Worm (Caenorhabditis elegans): ENCODE measurements around the gene F16G10.2.
A peak's percentile ranks its signal among the peaks of the same experiment; 100 is the strongest.

Gene F16G10.2

DNA sequence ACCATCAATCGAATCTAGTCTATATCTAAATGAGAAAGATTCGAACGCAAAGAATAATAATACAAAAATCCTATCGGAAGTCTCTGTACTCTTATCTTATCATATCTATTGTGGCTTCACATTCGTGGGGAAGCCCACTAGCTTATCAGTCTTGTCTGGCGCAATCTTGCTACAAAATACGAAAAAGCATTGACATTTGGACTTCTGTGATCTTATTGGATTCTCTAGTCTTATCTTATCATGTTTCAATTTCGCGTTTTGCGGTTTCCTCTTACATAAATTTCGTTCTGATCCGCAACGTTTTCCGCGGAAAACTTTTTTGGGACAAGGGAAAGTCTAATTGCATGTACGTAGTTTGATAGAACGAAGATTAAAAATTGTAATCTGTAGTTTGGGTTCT is 24.7 kb downstream of the F16G10.2 start:
- TF ChIP-seq nhr-21 (tag; optimal IDR thresholded peaks at IDR 0.05) (peak; percentile 77), dmd-4 (tag; optimal IDR thresholded peaks at IDR 0.05) (no peak), gmeb-1 (tag; optimal IDR thresholded peaks at IDR 0.05) (no peak), nhr-6 (tag; optimal IDR thresholded peaks at IDR 0.05) (no peak)

DNA sequence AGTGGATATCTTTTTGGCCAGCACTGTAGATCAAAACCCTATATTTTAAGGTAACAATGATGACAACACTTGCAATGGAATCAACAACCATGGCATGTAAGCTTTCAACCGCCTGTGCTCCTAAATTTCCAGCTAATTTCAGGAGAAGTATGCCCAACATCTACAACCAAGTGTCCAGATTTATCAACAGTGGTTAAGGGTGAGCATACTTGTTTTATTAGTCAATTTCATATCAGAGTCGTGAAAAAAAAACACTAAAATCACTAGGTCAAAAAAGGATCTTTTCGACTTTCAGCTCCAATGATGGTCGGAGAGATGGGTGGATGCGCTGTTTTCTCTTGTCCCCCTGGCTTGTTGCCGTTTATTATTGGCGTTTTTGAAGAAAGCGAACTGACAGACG is 28.9 kb downstream of the F16G10.2 start, which contains the start of gene F16G10.1:
Gene F16G10.1, plus strand, starts transcription at position 301 of the 400 bp plus-strand sequence.
- no peak for TF ChIP-seq nhr-10 (tag; optimal IDR thresholded peaks at IDR 0.05)
- TF ChIP-seq ztf-11 (tag; optimal IDR thresholded peaks at IDR 0.05): no peak
- no peak for TF ChIP-seq mdl-1 (tag; optimal IDR thresholded peaks at IDR 0.05)
- no peak for TF ChIP-seq Y55F3AM.14 (GFP tag; optimal IDR thresholded peaks at IDR 0.05)

ce11 chrII:2411093-2411492 is 36.0 kb downstream of the F16G10.2 start:
- TF ChIP-seq lin-11 (tag; optimal IDR thresholded peaks at IDR 0.05): no peak
- no peak for TF ChIP-seq lin-13 (GFP tag; optimal IDR thresholded peaks at IDR 0.05)
- TF ChIP-seq unc-62 (GFP tag; optimal IDR thresholded peaks at IDR 0.05): no peak
- no peak for TF ChIP-seq mdl-1 (tag; optimal IDR thresholded peaks at IDR 0.05)
- no peak for TF ChIP-seq ceh-16 (tag; optimal IDR thresholded peaks at IDR 0.05)
- TF ChIP-seq lsy-2 (tag; optimal IDR thresholded peaks at IDR 0.05): no peak
- TF ChIP-seq nhr-12 (tag; optimal IDR thresholded peaks at IDR 0.05): no peak
- TF ChIP-seq lin-39 (tag; optimal IDR thresholded peaks at IDR 0.05): no peak
- TF ChIP-seq R02D3.7 (tag; optimal IDR thresholded peaks at IDR 0.05): no peak
- TF ChIP-seq nhr-21 (tag; optimal IDR thresholded peaks at IDR 0.05): no peak
- no peak for TF ChIP-seq sma-9 (GFP tag; optimal IDR thresholded peaks at IDR 0.05)
- TF ChIP-seq sma-9 (tag; optimal IDR thresholded peaks at IDR 0.05): no peak
- no peak for TF ChIP-seq egl-27 (tag; optimal IDR thresholded peaks at IDR 0.05)
- TF ChIP-seq nhr-129 (tag; optimal IDR thresholded peaks at IDR 0.05): no peak

DNA sequence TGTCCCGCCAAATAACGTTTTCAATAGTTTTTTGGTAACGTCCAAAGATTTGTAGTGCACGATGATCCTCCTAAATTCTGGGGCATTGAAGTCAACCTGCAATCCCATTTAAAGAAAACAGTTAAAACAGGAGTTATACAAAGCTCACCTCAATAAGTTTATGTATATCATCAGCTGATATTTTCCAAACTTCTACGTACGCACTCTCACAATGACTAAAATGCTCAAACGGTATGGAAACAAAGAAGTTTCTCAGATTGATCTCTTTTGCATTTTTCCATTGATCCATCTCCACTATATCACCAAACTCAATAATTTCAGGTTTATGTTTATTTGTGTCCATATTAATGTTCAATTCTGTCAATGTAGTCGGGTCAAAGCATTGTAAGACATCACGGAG is 36.5 kb downstream of the F16G10.2 start:
- TF ChIP-seq nhr-10 (tag; optimal IDR thresholded peaks at IDR 0.05): no peak
- no peak for TF ChIP-seq dmd-4 (tag; optimal IDR thresholded peaks at IDR 0.05)
- TF ChIP-seq zag-1 (tag; optimal IDR thresholded peaks at IDR 0.05): no peak
- TF ChIP-seq unc-39 (tag; optimal IDR thresholded peaks at IDR 0.05): no peak
- TF ChIP-seq aly-2 (tag; optimal IDR thresholded peaks at IDR 0.05): no peak
- TF ChIP-seq ama-1 (optimal IDR thresholded peaks at IDR 0.05): no peak

- TF ChIP-seq C34F6.9 (tag; optimal IDR thresholded peaks at IDR 0.05) (no peak), ztf-4 (tag; optimal IDR thresholded peaks at IDR 0.05) (no peak), peb-1 (tag; optimal IDR thresholded peaks at IDR 0.05) (no peak), lin-39 (tag; optimal IDR thresholded peaks at IDR 0.05) (no peak), lsy-2 (tag; optimal IDR thresholded peaks at IDR 0.05) (no peak), unc-62 (GFP tag; optimal IDR thresholded peaks at IDR 0.05) (no peak), dmd-4 (tag; optimal IDR thresholded peaks at IDR 0.05) (no peak), nhr-10 (tag; optimal IDR thresholded peaks at IDR 0.05) (no peak), sma-3 (GFP tag; optimal IDR thresholded peaks at IDR 0.05) (no peak), unc-39 (tag; optimal IDR thresholded peaks at IDR 0.05) (no peak), aly-2 (tag; optimal IDR thresholded peaks at IDR 0.05) (no peak), snpc-4 (tag; optimal IDR thresholded peaks at IDR 0.05) (no peak), ztf-1 (GFP tag; conservative IDR thresholded peaks at IDR 0.05) (no peak), crh-2 (tag; optimal IDR thresholded peaks at IDR 0.05) (no peak)
Observed at ce11 chrII:2412649-2413048, 37.6 kb downstream of the F16G10.2 start, which contains the start of gene fbxa-182. Gene fbxa-182 (minus strand): TSS chrII:2412749.

- TF ChIP-seq ztf-11 (tag; optimal IDR thresholded peaks at IDR 0.05): no peak
- peak; percentile 6 for TF ChIP-seq gmeb-1 (tag; optimal IDR thresholded peaks at IDR 0.05)
- TF ChIP-seq Y55F3AM.14 (GFP tag; optimal IDR thresholded peaks at IDR 0.05): no peak
- TF ChIP-seq egl-27 (tag; optimal IDR thresholded peaks at IDR 0.05): no peak
- no peak for TF ChIP-seq mbf-1 (tag; optimal IDR thresholded peaks at IDR 0.05)
- TF ChIP-seq nhr-23 (tag; optimal IDR thresholded peaks at IDR 0.05): no peak
- peak; percentile 5 for TF ChIP-seq crh-2 (tag; optimal IDR thresholded peaks at IDR 0.05)
- no peak for TF ChIP-seq lin-39 (tag; optimal IDR thresholded peaks at IDR 0.05)
- no peak for TF ChIP-seq elt-1 (tag; optimal IDR thresholded peaks at IDR 0.05)
- peak; percentile 37 for TF ChIP-seq fos-1 (tag; optimal IDR thresholded peaks at IDR 0.05)
Observed at ce11 chrII:2415439-2415838, 40.4 kb downstream of the F16G10.2 start, which contains the start of gene fbxa-4. Gene fbxa-4 (minus strand): TSS chrII:2415531.
